Fruit fly (Drosophila melanogaster) whole organism, adult: ENCODE results near the gene IFT57.

ENCODE experiments used
- CG12768 ChIP-seq: fragments of 200-800 bp; sonication (Bioruptor generic); optimal IDR thresholded peaks from 2 replicates; lab custom pipeline; 2017; ENCODE audit warnings: missing biosample characterization, missing genetic modification characterization, mild to moderate bottlenecking, moderate library complexity, missing genetic modification reagents
- CG1620 ChIP-seq: fragments of 200-800 bp; sonication (Bioruptor generic); optimal IDR thresholded peaks from 2 replicates; lab custom pipeline; 2016; ENCODE audit warnings: missing biosample characterization, missing genetic modification characterization
- CG33017 ChIP-seq: fragments of 200-800 bp; sonication (Bioruptor generic); optimal IDR thresholded peaks from 2 replicates; lab custom pipeline; 2018; ENCODE audit warnings: missing biosample characterization, mild to moderate bottlenecking, missing genetic modification characterization, moderate library complexity
- CG7101 ChIP-seq: fragments of 200-800 bp; sonication (Bioruptor generic); optimal IDR thresholded peaks from 2 replicates; lab custom pipeline; 2018; ENCODE audit warnings: missing biosample characterization, mild to moderate bottlenecking, missing genetic modification characterization, moderate library complexity
- Hr96 ChIP-seq: fragments of 200-800 bp; sonication (Bioruptor generic); optimal IDR thresholded peaks from 2 replicates; lab custom pipeline; 2016; ENCODE audit warnings: missing biosample characterization, missing genetic modification characterization
- bab1 ChIP-seq: fragments of 200-800 bp; sonication (Bioruptor generic); optimal IDR thresholded peaks from 3 replicates; lab custom pipeline; 2019; ENCODE audit warnings: missing biosample characterization, mild to moderate bottlenecking, missing genetic modification characterization, moderate library complexity
- cic ChIP-seq: fragments of 200-800 bp; sonication (Bioruptor generic); optimal IDR thresholded peaks from 2 replicates; lab custom pipeline; 2017; ENCODE audit warnings: missing biosample characterization, mild to moderate bottlenecking, missing genetic modification characterization, moderate library complexity
- kay ChIP-seq: fragments of 200-800 bp; sonication (Bioruptor generic); peaks from one replicate; lab custom pipeline; 2016; ENCODE audit warnings: missing biosample characterization, missing genetic modification characterization, borderline replicate concordance

- TF ChIP-seq kay (GFP tag; lab: Kevin White, UChicago) (no peak), cic (GFP tag; lab: Kevin White, UChicago) (no peak), CG1620 (GFP tag; lab: Kevin White, UChicago) (no peak), CG7101 (tag; lab: Kevin White, UChicago) (no peak), Hr96 (GFP tag; lab: Kevin White, UChicago) (no peak), CG33017 (tag; lab: Kevin White, UChicago) (no peak), CG12768 (no peak), bab1 (GFP tag; lab: Kevin White, UChicago) (no peak)
Measured at dm6 chr2L:3550583-3550982, 20.0 kb downstream of the IFT57 start.
